Fruit fly (Drosophila melanogaster) whole organism, wandering third instar larva: ENCODE measurements around the gene CG32988.

Source experiments
- Abd-B ChIP-seq: fragments of >200 bp; optimal IDR thresholded peaks from 2 replicates; lab custom pipeline; 2017; ENCODE audit warnings: missing biosample characterization, missing genetic modification characterization
- CG32264 ChIP-seq: fragments of 200-800 bp; sonication (Bioruptor generic); optimal IDR thresholded peaks from 2 replicates; lab custom pipeline; 2016; ENCODE audit warnings: missing biosample characterization, missing genetic modification characterization
- CG9705 ChIP-seq: fragments of 200-800 bp; sonication (Bioruptor generic); optimal IDR thresholded peaks from 2 replicates; lab custom pipeline; 2018; ENCODE audit warnings: missing biosample characterization, mild to moderate bottlenecking, missing genetic modification characterization
- CrebA ChIP-seq: fragments of 200-800 bp; sonication (Bioruptor generic); optimal IDR thresholded peaks from 2 replicates; lab custom pipeline; 2016; ENCODE audit warnings: missing biosample characterization, mild to moderate bottlenecking, missing genetic modification characterization, borderline replicate concordance
- Dfd ChIP-seq: fragments of >200 bp; optimal IDR thresholded peaks from 2 replicates; lab custom pipeline; 2017; ENCODE audit warnings: missing biosample characterization, missing genetic modification characterization
- GATAd ChIP-seq: sonication (Bioruptor generic); optimal IDR thresholded peaks from 2 replicates; lab custom pipeline; 2016; ENCODE audit warnings: missing biosample characterization, missing genetic modification characterization
- HLH106 ChIP-seq: fragments of 200-800 bp; optimal IDR thresholded peaks from 3 replicates; lab custom pipeline; 2019; ENCODE audit warnings: missing biosample characterization, mild to moderate bottlenecking, missing genetic modification characterization, moderate library complexity
- Hr78 ChIP-seq: fragments of >200 bp; optimal IDR thresholded peaks from 2 replicates; lab custom pipeline; 2017; ENCODE audit warnings: missing biosample characterization, missing genetic modification characterization
- Hr83 ChIP-seq: fragments of 200-300 bp; sonication (Bioruptor generic); optimal IDR thresholded peaks from 2 replicates; lab custom pipeline; 2016; ENCODE audit warnings: missing biosample characterization, mild to moderate bottlenecking, missing genetic modification characterization, moderate library complexity; ENCODE audit not compliant: poor library complexity, severe bottlenecking
- Jra ChIP-seq: sonication (Bioruptor generic); optimal IDR thresholded peaks from 2 replicates; lab custom pipeline; 2016; ENCODE audit warnings: missing biosample characterization, missing genetic modification characterization
- Mio ChIP-seq: sonication (Bioruptor generic); optimal IDR thresholded peaks from 2 replicates; lab custom pipeline; 2016; ENCODE audit warnings: missing biosample characterization, missing genetic modification characterization
- Myc ChIP-seq: fragments of >200 bp; optimal IDR thresholded peaks from 2 replicates; lab custom pipeline; 2017
- N ChIP-seq: fragments of >200 bp; optimal IDR thresholded peaks from 2 replicates; lab custom pipeline; 2018; ENCODE audit warnings: missing biosample characterization, missing external identifiers, missing genetic modification characterization
- OdsH ChIP-seq: fragments of 200-800 bp; sonication (Bioruptor generic); optimal IDR thresholded peaks from 2 replicates; lab custom pipeline; 2016; ENCODE audit warnings: missing biosample characterization, mild to moderate bottlenecking, missing genetic modification characterization
- Rel ChIP-seq, 2 experiments: fragments of 200-800 bp; sonication (Bioruptor generic) in 1 of 2; optimal IDR thresholded peaks; 2 replicates in 1 of 2; 3 replicates in 1 of 2; lab custom pipeline; 2016 to 2019; ENCODE audit warnings: mild to moderate bottlenecking in 2 of 2, missing biosample characterization in 2 of 2, missing genetic modification characterization in 2 of 2, moderate library complexity in 1 of 2
- Sp1 ChIP-seq: fragments of 200-800 bp; sonication (Bioruptor generic); optimal IDR thresholded peaks from 3 replicates; lab custom pipeline; 2019; ENCODE audit warnings: missing biosample characterization, mild to moderate bottlenecking, missing genetic modification characterization, moderate library complexity
- Vsx2 ChIP-seq: fragments of 200-300, 225-300 bp; sonication (Bioruptor generic); optimal IDR thresholded peaks from 2 replicates; lab custom pipeline; 2018; ENCODE audit warnings: missing biosample characterization, missing genetic modification characterization; ENCODE audit not compliant: partially characterized antibody
- br ChIP-seq: fragments of 200-800 bp; sonication (Bioruptor generic); optimal IDR thresholded peaks from 2 replicates; lab custom pipeline; 2016; ENCODE audit warnings: missing biosample characterization, missing genetic modification characterization
- brk ChIP-seq: fragments of 200-800 bp; sonication (Bioruptor generic); optimal IDR thresholded peaks from 2 replicates; lab custom pipeline; 2016; ENCODE audit warnings: missing biosample characterization, mild to moderate bottlenecking, missing genetic modification characterization
- dl ChIP-seq, 2 experiments: fragments of 175-275, 200-275 bp in 1 of 2; fragments of 200-275 bp in 1 of 2; sonication (Bioruptor generic); optimal IDR thresholded peaks; lab custom pipeline; 2018; ENCODE audit warnings: mild to moderate bottlenecking in 2 of 2, missing biosample characterization in 2 of 2, missing genetic modification characterization in 2 of 2, moderate library complexity in 2 of 2; ENCODE audit not compliant: partially characterized antibody in 2 of 2, insufficient read depth in 1 of 2
- dmrt93B ChIP-seq: fragments of 200-800 bp; sonication (Bioruptor generic); optimal IDR thresholded peaks from 2 replicates; lab custom pipeline; 2018; ENCODE audit warnings: missing biosample characterization, mild to moderate bottlenecking, missing genetic modification characterization
- dsf ChIP-seq: sonication (Bioruptor generic); optimal IDR thresholded peaks from 2 replicates; lab custom pipeline; 2016; ENCODE audit warnings: missing biosample characterization, missing genetic modification characterization, borderline replicate concordance
- ey ChIP-seq: fragments of 200-800 bp; sonication (Bioruptor generic); optimal IDR thresholded peaks from 2 replicates; lab custom pipeline; 2016; ENCODE audit warnings: missing biosample characterization, missing genetic modification characterization
- foxo ChIP-seq, 2 experiments: fragments of 200-800 bp; sonication (Bioruptor generic); optimal IDR thresholded peaks; 2 replicates in 1 of 2; 3 replicates in 1 of 2; lab custom pipeline; 2016 to 2017; ENCODE audit warnings: missing biosample characterization in 2 of 2, missing genetic modification characterization in 2 of 2
- fru ChIP-seq: fragments of 200-800 bp; sonication (Bioruptor generic); optimal IDR thresholded peaks from 3 replicates; lab custom pipeline; 2016; ENCODE audit warnings: missing biosample characterization, mild to moderate bottlenecking, missing genetic modification characterization
- h ChIP-seq: fragments of 200-800 bp; sonication (Bioruptor generic); optimal IDR thresholded peaks from 3 replicates; lab custom pipeline; 2016; ENCODE audit warnings: missing biosample characterization, mild to moderate bottlenecking, missing genetic modification characterization
- jim ChIP-seq: fragments of 175-275, 200-325 bp; sonication (Bioruptor generic); optimal IDR thresholded peaks from 2 replicates; lab custom pipeline; 2016; ENCODE audit warnings: missing biosample characterization, mild to moderate bottlenecking, missing genetic modification characterization
- lola ChIP-seq: fragments of >200 bp; optimal IDR thresholded peaks from 2 replicates; lab custom pipeline; 2017; ENCODE audit warnings: missing biosample characterization, missing genetic modification characterization
- pan ChIP-seq: fragments of >200 bp; optimal IDR thresholded peaks from 2 replicates; lab custom pipeline; 2017
- psq ChIP-seq: fragments of 200-800 bp; sonication (Bioruptor generic); optimal IDR thresholded peaks from 3 replicates; lab custom pipeline; 2017; ENCODE audit warnings: missing biosample characterization, mild to moderate bottlenecking, missing genetic modification characterization, moderate library complexity
- rgr ChIP-seq: fragments of 200-800 bp; sonication (Bioruptor generic); optimal IDR thresholded peaks from 3 replicates; lab custom pipeline; 2016; ENCODE audit warnings: missing biosample characterization, mild to moderate bottlenecking, missing genetic modification characterization
- sage ChIP-seq: fragments of 200-800 bp; sonication (Bioruptor generic); optimal IDR thresholded peaks from 2 replicates; lab custom pipeline; 2016; ENCODE audit warnings: missing biosample characterization, mild to moderate bottlenecking, missing genetic modification characterization
- sv ChIP-seq: fragments of 200-800 bp; sonication (Bioruptor generic); optimal IDR thresholded peaks from 3 replicates; lab custom pipeline; 2016; ENCODE audit warnings: missing biosample characterization, missing genetic modification characterization
- tai ChIP-seq: sonication (Bioruptor generic); optimal IDR thresholded peaks from 2 replicates; lab custom pipeline; 2016; ENCODE audit warnings: missing biosample characterization, missing genetic modification characterization
- usp ChIP-seq: fragments of >200 bp; optimal IDR thresholded peaks from 2 replicates; lab custom pipeline; 2017; ENCODE audit warnings: missing biosample characterization, missing genetic modification characterization
- woc ChIP-seq: sonication (Bioruptor generic); optimal IDR thresholded peaks from 2 replicates; lab custom pipeline; 2016; ENCODE audit warnings: missing biosample characterization, mild to moderate bottlenecking, missing genetic modification characterization

The CG32988 gene

DNA sequence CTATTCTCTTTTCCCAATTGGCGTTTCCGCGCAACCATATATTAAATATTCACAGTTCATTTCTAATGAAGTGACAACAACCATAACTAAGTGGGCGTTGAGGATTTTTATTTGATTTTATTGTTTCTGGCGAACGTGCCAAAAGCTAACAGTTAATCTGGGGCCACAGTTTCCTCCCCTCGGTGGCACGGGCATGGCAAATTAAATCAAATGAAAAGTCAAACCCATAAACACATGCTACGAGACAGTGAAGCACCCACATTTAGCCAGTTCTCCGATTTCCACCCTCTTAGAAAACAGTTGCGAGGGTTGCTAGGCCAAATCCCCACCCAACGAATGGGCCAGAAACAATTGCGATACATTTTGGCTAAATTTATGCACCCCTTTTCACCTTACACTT lies 19.4 kb downstream of the CG32988 start:
- TF ChIP-seq usp = no peak
- no peak for TF ChIP-seq fru (GFP tag; lab: Kevin White, UChicago)
- TF ChIP-seq sage = no peak
- no peak for TF ChIP-seq CG32264
- TF ChIP-seq Vsx2 (GFP tag; lab: Kevin White, UChicago) = no peak
- no peak for TF ChIP-seq h (GFP tag; lab: Kevin White, UChicago)

DNA sequence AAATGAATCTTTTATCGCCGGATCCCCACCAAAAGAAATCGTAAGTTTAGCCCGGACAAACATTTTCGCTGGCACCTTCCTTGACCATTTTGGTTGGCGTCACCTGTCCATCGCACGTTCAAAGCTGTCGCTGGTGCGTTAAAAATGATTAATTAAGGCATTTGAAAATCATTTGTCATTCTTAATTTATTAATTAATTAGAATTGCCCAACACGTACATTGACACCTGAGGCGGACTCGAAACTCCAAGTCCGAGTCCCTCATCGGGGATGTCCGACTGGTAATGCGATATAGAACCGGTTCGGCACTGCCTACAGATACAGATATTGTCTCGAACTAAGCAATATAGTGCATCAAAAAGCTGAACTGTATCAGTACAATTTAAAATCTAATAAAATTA lies 23.5 kb downstream of the CG32988 start:
- TF ChIP-seq brk (GFP tag; lab: Kevin White, UChicago) = no peak
- no peak for TF ChIP-seq Rel (GFP tag; optimal IDR thresholded peaks at IDR 0.05; lab: Kevin White, UChicago)
- peak; percentile 16 for TF ChIP-seq Rel (tag; optimal IDR thresholded peaks at IDR 0.05; lab: Kevin White, UChicago)
- no peak for TF ChIP-seq CG32264

DNA sequence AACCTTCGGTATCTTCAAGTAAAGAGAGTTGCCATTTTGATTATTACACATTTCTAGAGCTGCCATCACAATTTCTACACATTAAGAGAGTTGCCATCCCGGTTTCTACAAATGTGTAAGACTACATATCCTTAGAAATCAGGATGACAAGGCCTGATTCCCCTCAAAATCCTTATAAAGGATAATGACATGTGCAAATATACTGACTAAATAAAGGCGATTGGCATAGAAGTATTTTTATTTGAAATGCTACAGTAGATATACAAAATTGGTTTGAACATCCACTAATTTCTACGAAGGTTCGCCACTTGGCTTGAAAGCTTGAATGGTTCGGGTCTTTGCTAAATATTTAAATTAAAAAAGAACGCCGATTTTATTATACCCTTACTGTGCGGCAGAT lies 24.1 kb downstream of the CG32988 start:
- TF ChIP-seq Myc (lab: Kevin White, UChicago) (peak; percentile 86), Dfd (no peak)

DNA sequence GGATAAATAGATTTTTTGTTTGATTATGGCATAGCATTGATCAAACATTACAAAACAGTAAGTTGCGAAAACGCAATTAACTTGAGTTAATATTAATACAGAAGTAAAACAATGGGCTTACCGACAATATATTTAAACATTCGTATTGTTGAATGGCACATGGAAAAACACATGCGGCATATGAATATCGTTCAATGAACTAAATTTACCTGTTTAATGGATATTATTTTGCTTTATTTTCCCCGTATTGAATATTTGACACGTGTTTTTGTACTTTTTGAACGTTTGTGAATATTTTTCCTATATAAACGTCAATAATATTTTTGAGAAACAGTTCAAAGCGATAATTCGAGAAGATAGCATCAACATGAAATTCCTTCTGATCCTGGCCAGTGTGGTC lies 26.5 kb downstream of the CG32988 start, which contains the start of gene CG42713:
TSS of gene CG42713 (plus strand) at position 301 of the 400 bp plus-strand sequence.
- TF ChIP-seq Hr78 (GFP tag; lab: Kevin White, UChicago) (no peak), Jra (no peak), dsf (GFP tag; lab: Kevin White, UChicago) (no peak), brk (GFP tag; lab: Kevin White, UChicago) (no peak), usp (no peak)
- TF ChIP-seq, all 38 proteins: peak for 0

DNA sequence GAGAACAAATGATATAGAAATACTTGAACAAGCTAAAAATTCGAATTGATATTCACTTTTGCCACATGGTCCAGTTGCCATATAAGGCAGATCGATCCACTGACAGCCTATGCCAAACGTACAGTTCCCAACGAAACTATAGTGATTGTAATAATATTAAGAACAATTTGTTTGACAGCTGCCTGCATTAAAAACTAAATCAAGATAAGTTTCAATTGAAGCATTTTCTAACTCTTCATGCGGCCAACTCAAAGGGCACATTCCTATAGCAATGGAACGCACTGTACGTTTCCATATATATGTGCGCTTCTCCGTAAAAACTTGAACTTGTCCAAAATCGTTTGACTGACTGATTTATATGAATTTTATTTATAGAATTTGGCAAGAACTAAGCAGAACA lies 29.6 kb downstream of the CG32988 start:
- TF ChIP-seq foxo (GFP tag; optimal IDR thresholded peaks at IDR 0.05; lab: Kevin White, UChicago) (peak in 1 of 2 experiments; percentile 24), ey (GFP tag; lab: Kevin White, UChicago) (no peak), h (GFP tag; lab: Kevin White, UChicago) (peak; percentile 22), dmrt93B (GFP tag; lab: Kevin White, UChicago) (no peak), lola (no peak), CG9705 (GFP tag; lab: Kevin White, UChicago) (no peak), sage (no peak), rgr (GFP tag; lab: Kevin White, UChicago) (no peak), dl (GFP tag; optimal IDR thresholded peaks at IDR 0.05; lab: Kevin White, UChicago; ENCODE audit: insufficient read depth in 1 of 2, partially characterized antibody in 2 of 2) (no peak), CG32264 (no peak), GATAd (GFP tag; lab: Kevin White, UChicago) (no peak), Hr78 (GFP tag; lab: Kevin White, UChicago) (no peak), Vsx2 (GFP tag; lab: Kevin White, UChicago) (no peak), Myc (lab: Kevin White, UChicago) (no peak), HLH106 (peak; percentile 20), Hr83 (no peak)

DNA sequence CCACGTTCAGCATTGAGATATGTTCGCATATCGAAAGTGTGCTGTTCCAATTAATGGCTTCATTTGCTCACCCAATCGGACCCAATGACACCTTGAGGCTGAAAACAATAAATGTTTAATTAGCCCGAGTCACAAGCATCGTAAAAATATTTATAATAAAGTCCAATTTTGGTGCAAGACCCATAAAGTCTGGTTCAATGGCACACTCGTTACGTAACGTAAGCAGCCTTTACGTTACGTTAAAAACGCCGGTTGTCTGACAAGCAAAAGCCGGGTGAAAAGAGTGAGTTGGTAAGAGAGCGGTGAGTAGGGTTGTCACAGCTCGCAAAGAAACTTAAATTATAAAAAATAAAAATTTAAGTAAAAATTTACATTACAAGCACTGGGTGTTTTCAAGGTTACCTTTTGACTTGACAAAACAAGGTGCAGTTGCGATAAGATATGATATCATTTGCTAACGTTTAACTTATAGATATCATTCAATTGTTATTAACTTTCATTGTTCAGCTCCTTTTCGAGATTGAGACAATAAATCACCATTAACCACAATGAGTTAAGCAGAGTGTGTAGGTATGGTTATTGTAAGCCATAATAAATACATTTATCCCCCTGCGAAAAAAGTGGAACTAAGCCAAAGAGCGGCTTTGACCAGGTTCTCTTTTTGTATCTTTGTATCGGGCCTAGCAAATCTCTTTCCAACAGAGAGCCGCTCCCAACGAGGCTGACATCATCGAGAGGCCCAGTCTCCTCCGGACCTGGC lies 33.5 kb downstream of the CG32988 start:
- no peak for TF ChIP-seq Dfd
- TF ChIP-seq Mio (GFP tag; lab: Kevin White, UChicago) = no peak
- TF ChIP-seq Sp1 (GFP tag; lab: Kevin White, UChicago) = peak; percentile 74
- TF ChIP-seq CG9705 (GFP tag; lab: Kevin White, UChicago) = peak; percentile 68
- no peak for TF ChIP-seq pan (lab: Kevin White, UChicago)
- TF ChIP-seq psq (GFP tag; lab: Kevin White, UChicago) = peak; percentile 48
- no peak for TF ChIP-seq Hr78 (GFP tag; lab: Kevin White, UChicago)
- peak; percentile 54 for TF ChIP-seq rgr (GFP tag; lab: Kevin White, UChicago)
- TF ChIP-seq CrebA (GFP tag; lab: Kevin White, UChicago) = peak; percentile 30
- TF ChIP-seq tai (GFP tag; lab: Kevin White, UChicago) = peak; percentile 54
- TF ChIP-seq Myc (lab: Kevin White, UChicago) = no peak
- peak; percentile 71 for TF ChIP-seq Rel (GFP tag; optimal IDR thresholded peaks at IDR 0.05; lab: Kevin White, UChicago)
- TF ChIP-seq Rel (tag; optimal IDR thresholded peaks at IDR 0.05; lab: Kevin White, UChicago) = no peak
- TF ChIP-seq sage = peak; percentile 61
- peak; percentile 81 for TF ChIP-seq HLH106
- no peak for TF ChIP-seq N (GFP tag; lab: Kevin White, UChicago)
- TF ChIP-seq Abd-B (GFP tag; lab: Kevin White, UChicago) = no peak
- peak; percentile 68 for TF ChIP-seq OdsH (GFP tag; lab: Kevin White, UChicago)
- TF ChIP-seq h (GFP tag; lab: Kevin White, UChicago) = peak; percentile 69
- TF ChIP-seq woc (GFP tag; lab: Kevin White, UChicago) = peak; percentile 55
- TF ChIP-seq ey (GFP tag; lab: Kevin White, UChicago) = peak; percentile 74
- TF ChIP-seq fru (GFP tag; lab: Kevin White, UChicago) = peak; percentile 71
- peak; percentile 73 for TF ChIP-seq br (GFP tag; lab: Kevin White, UChicago)
- TF ChIP-seq Jra = no peak
- peak in 1 of 2 experiments; percentile 67 for TF ChIP-seq foxo (GFP tag; optimal IDR thresholded peaks at IDR 0.05; lab: Kevin White, UChicago)
- TF ChIP-seq brk (GFP tag; lab: Kevin White, UChicago) = peak; percentile 59
- no peak for TF ChIP-seq usp
- TF ChIP-seq CG32264 = no peak
- TF ChIP-seq sv (GFP tag; lab: Kevin White, UChicago) = peak; percentile 34
- no peak for TF ChIP-seq jim (GFP tag; lab: Kevin White, UChicago)
